Fruit fly (Drosophila melanogaster) whole organism, embryonic: ENCODE data around the gene g.

Experiments
- BtbVII ChIP-seq: fragments of 200-800 bp; sonication (Bioruptor generic); optimal IDR thresholded peaks from 3 replicates; lab custom pipeline; 2017; ENCODE audit warnings: missing biosample characterization, mild to moderate bottlenecking, missing genetic modification characterization
- CG11093 ChIP-seq: fragments of 200-800 bp; sonication (Bioruptor generic); IDR thresholded peaks from 3 replicates; pipeline ENCODE4 v1.3.6; 2022; ENCODE audit warnings: missing biosample characterization, missing genetic modification characterization
- CG1233 ChIP-seq: fragments of 200-800 bp; sonication (Bioruptor generic); optimal IDR thresholded peaks from 4 replicates; lab custom pipeline; 2018; ENCODE audit warnings: missing biosample characterization, mild to moderate bottlenecking, missing genetic modification characterization
- CG12769 ChIP-seq: fragments of 200-800 bp; sonication (Bioruptor generic); optimal IDR thresholded peaks from 2 replicates; lab custom pipeline; 2019; ENCODE audit warnings: missing biosample characterization, mild to moderate bottlenecking, missing genetic modification characterization, moderate library complexity
- CG14667 ChIP-seq: fragments of 200-800 bp; sonication (Bioruptor generic); IDR thresholded peaks from 2 replicates; pipeline ENCODE4 v1.3.6; 2022; ENCODE audit warnings: missing biosample characterization, missing genetic modification characterization
- CG16779 ChIP-seq: fragments of 200-800 bp; sonication (Bioruptor generic); IDR thresholded peaks from 2 replicates; pipeline ENCODE4 v1.3.6; 2022; ENCODE audit warnings: missing biosample characterization, missing genetic modification characterization
- CG2199 ChIP-seq: fragments of 200-800 bp; sonication (Bioruptor generic); IDR thresholded peaks from 3 replicates; pipeline ENCODE4 v1.3.6; 2022; ENCODE audit warnings: missing biosample characterization, missing genetic modification characterization
- CG30020 ChIP-seq: fragments of 200-800 bp; optimal IDR thresholded peaks from 2 replicates; lab custom pipeline; 2019; ENCODE audit warnings: missing biosample characterization, mild to moderate bottlenecking, missing genetic modification characterization, moderate library complexity
- CG32772 ChIP-seq: fragments of 200-800 bp; sonication (Bioruptor generic); IDR thresholded peaks from 2 replicates; pipeline ENCODE4 v1.3.6; 2022; ENCODE audit warnings: missing biosample characterization, missing genetic modification characterization
- CG34422 ChIP-seq: fragments of 200-800 bp; sonication (Bioruptor generic); IDR thresholded peaks from 3 replicates; pipeline ENCODE4 v1.3.6; 2022; ENCODE audit warnings: missing biosample characterization, missing genetic modification characterization
- CG3847 ChIP-seq: fragments of 200-800 bp; sonication (Bioruptor generic); IDR thresholded peaks from 2 replicates; pipeline ENCODE4 v1.3.6; 2022; ENCODE audit warnings: missing biosample characterization, missing genetic modification characterization
- CG42726 ChIP-seq: fragments of 200-800 bp; sonication (Bioruptor generic); IDR thresholded peaks from 2 replicates; pipeline ENCODE4 v1.3.6; 2022; ENCODE audit warnings: missing biosample characterization, missing genetic modification characterization; ENCODE audit not compliant: partially characterized antibody
- CG6654 ChIP-seq: fragments of 200-800 bp; sonication (Bioruptor generic); optimal IDR thresholded peaks from 2 replicates; lab custom pipeline; 2017; ENCODE audit warnings: missing biosample characterization, mild to moderate bottlenecking, missing genetic modification characterization
- CG6813 ChIP-seq: fragments of 200-800 bp; sonication (Bioruptor generic); optimal IDR thresholded peaks from 2 replicates; lab custom pipeline; 2017; ENCODE audit warnings: missing biosample characterization, missing genetic modification characterization, mild to moderate bottlenecking, moderate library complexity, missing genetic modification reagents
- Dbx ChIP-seq: fragments of 200-800 bp; sonication (Bioruptor generic); IDR thresholded peaks from 3 replicates; pipeline ENCODE4 v1.3.6; 2022; ENCODE audit warnings: missing biosample characterization, missing genetic modification characterization
- Fer1 ChIP-seq: fragments of 200-800 bp; sonication (Bioruptor generic); optimal IDR thresholded peaks from 2 replicates; lab custom pipeline; 2017; ENCODE audit warnings: missing biosample characterization, mild to moderate bottlenecking, missing genetic modification characterization
- H2.0 ChIP-seq: fragments of 200-800 bp; sonication (Bioruptor generic); IDR thresholded peaks from 2 replicates; pipeline ENCODE4 v1.3.6; 2022; ENCODE audit warnings: missing biosample characterization, missing genetic modification characterization
- Hey ChIP-seq: fragments of 200-800 bp; sonication (Bioruptor generic); optimal IDR thresholded peaks from 3 replicates; lab custom pipeline; 2018; ENCODE audit warnings: missing biosample characterization, mild to moderate bottlenecking, missing genetic modification characterization
- HmgD ChIP-seq: fragments of 200-800 bp; sonication (Bioruptor generic); optimal IDR thresholded peaks from 3 replicates; lab custom pipeline; 2016; ENCODE audit warnings: missing biosample characterization, missing genetic modification characterization
- Hmx ChIP-seq: fragments of 200-800 bp; sonication (Bioruptor generic); optimal IDR thresholded peaks from 2 replicates; lab custom pipeline; 2016; ENCODE audit warnings: missing biosample characterization, missing genetic modification characterization
- Jarid2 ChIP-seq: fragments of 200-800 bp; sonication (Bioruptor generic); optimal IDR thresholded peaks from 3 replicates; lab custom pipeline; 2017; ENCODE audit warnings: mild to moderate bottlenecking, missing biosample characterization, missing genetic modification reagents, missing genetic modification characterization
- Lpt ChIP-seq: fragments of >200 bp; optimal IDR thresholded peaks from 2 replicates; lab custom pipeline; 2018; ENCODE audit warnings: missing biosample characterization, missing genetic modification characterization
- Myb ChIP-seq: fragments of 200-800 bp; sonication (Bioruptor generic); optimal IDR thresholded peaks from 2 replicates; lab custom pipeline; 2016; ENCODE audit warnings: missing biosample characterization, missing genetic modification characterization
- Poxn ChIP-seq: fragments of 200-800 bp; sonication (Bioruptor generic); IDR thresholded peaks from 2 replicates; pipeline ENCODE4 v1.3.6; 2022; ENCODE audit warnings: missing biosample characterization, missing genetic modification characterization
- Ptx1 ChIP-seq: fragments of 200-800 bp; sonication (Bioruptor generic); IDR thresholded peaks from 2 replicates; pipeline ENCODE4 v1.3.6; 2022; ENCODE audit warnings: missing biosample characterization, missing genetic modification characterization
- Ravus ChIP-seq: fragments of 200-800 bp; sonication (Bioruptor generic); IDR thresholded peaks from 2 replicates; pipeline ENCODE4 v1.3.6; 2022; ENCODE audit warnings: missing biosample characterization, missing genetic modification characterization
- Rx ChIP-seq: fragments of 200-800 bp; sonication (Bioruptor generic); IDR thresholded peaks from 2 replicates; pipeline ENCODE4 v1.3.6; 2022; ENCODE audit warnings: missing biosample characterization, missing genetic modification characterization
- Sox102F ChIP-seq: fragments of 200-800 bp; sonication (Bioruptor generic); optimal IDR thresholded peaks from 2 replicates; lab custom pipeline; 2018; ENCODE audit warnings: missing biosample characterization, mild to moderate bottlenecking, missing genetic modification characterization, moderate library complexity
- Taf1 ChIP-seq: fragments of 200-800 bp; sonication (Bioruptor generic); IDR thresholded peaks from 2 replicates; pipeline ENCODE4 v1.3.6; 2022; ENCODE audit warnings: missing biosample characterization, missing genetic modification characterization
- bab2 ChIP-seq: fragments of 200-800 bp; sonication (Bioruptor generic); optimal IDR thresholded peaks from 2 replicates; lab custom pipeline; 2016; ENCODE audit warnings: missing biosample characterization, missing genetic modification characterization
- bsh ChIP-seq, 2 experiments: fragments of 200-800 bp; sonication (Bioruptor generic); optimal IDR thresholded peaks; 2 replicates each; lab custom pipeline; 2017 to 2018; ENCODE audit warnings: mild to moderate bottlenecking in 2 of 2, missing biosample characterization in 2 of 2, missing genetic modification characterization in 2 of 2, moderate library complexity in 1 of 2
- cg ChIP-seq: fragments of 200-800 bp; sonication (Bioruptor generic); optimal IDR thresholded peaks from 3 replicates; lab custom pipeline; 2019; ENCODE audit warnings: missing biosample characterization, mild to moderate bottlenecking, missing genetic modification characterization, moderate library complexity
- chinmo ChIP-seq: fragments of 200-800 bp; sonication (Bioruptor generic); IDR thresholded peaks from 4 replicates; pipeline ENCODE4 v1.3.6; 2022; ENCODE audit warnings: missing biosample characterization, missing genetic modification characterization; ENCODE audit not compliant: partially characterized antibody
- fd3F ChIP-seq: fragments of 200-800 bp; sonication (Bioruptor generic); optimal IDR thresholded peaks from 2 replicates; lab custom pipeline; 2018; ENCODE audit warnings: missing biosample characterization, mild to moderate bottlenecking, missing genetic modification characterization, moderate library complexity
- h ChIP-seq: fragments of >200 bp; optimal IDR thresholded peaks from 2 replicates; lab custom pipeline; 2017
- hbn ChIP-seq: fragments of 200-800 bp; sonication (Bioruptor generic); IDR thresholded peaks from 2 replicates; pipeline ENCODE4 v1.3.6; 2022; ENCODE audit warnings: missing biosample characterization, missing genetic modification characterization; ENCODE audit not compliant: partially characterized antibody
- her ChIP-seq: fragments of 200-800 bp; sonication (Bioruptor generic); optimal IDR thresholded peaks from 2 replicates; lab custom pipeline; 2016; ENCODE audit warnings: missing biosample characterization, missing genetic modification characterization
- ken ChIP-seq: fragments of 200-800 bp; sonication (Bioruptor generic); IDR thresholded peaks from 3 replicates; pipeline ENCODE4 v1.3.6; 2022; ENCODE audit warnings: missing biosample characterization, missing genetic modification characterization
- klu ChIP-seq: fragments of 200-800 bp; sonication (Bioruptor generic); IDR thresholded peaks from 2 replicates; pipeline ENCODE4 v1.3.6; 2022; ENCODE audit warnings: missing biosample characterization, missing genetic modification characterization
- kni ChIP-seq: fragments of 200-800 bp; sonication (Bioruptor generic); optimal IDR thresholded peaks from 3 replicates; lab custom pipeline; 2017; ENCODE audit warnings: mild to moderate bottlenecking, missing biosample characterization, missing genetic modification reagents, missing genetic modification characterization
- prd ChIP-seq, 3 experiments: fragments of >200 bp in 2 of 3; fragments of 200-800 bp in 1 of 3; sonication (Bioruptor generic) in 1 of 3; optimal IDR thresholded peaks in 2 of 3; IDR thresholded peaks in 1 of 3; 2 replicates in 2 of 3; 3 replicates in 1 of 3; pipeline versions ENCODE4 v1.3.6 to Lab custom; 2017 to 2022; ENCODE audit warnings: missing biosample characterization in 1 of 3, missing genetic modification characterization in 1 of 3
- pros ChIP-seq: fragments of 200-800 bp; sonication (Bioruptor generic); optimal IDR thresholded peaks from 3 replicates; lab custom pipeline; 2019; ENCODE audit warnings: missing biosample characterization, mild to moderate bottlenecking, missing genetic modification characterization, moderate library complexity
- pzg ChIP-seq: fragments of 200-800 bp; sonication (Bioruptor generic); optimal IDR thresholded peaks from 3 replicates; lab custom pipeline; 2018; ENCODE audit warnings: missing biosample characterization, mild to moderate bottlenecking, missing genetic modification characterization, moderate library complexity
- rib ChIP-seq: fragments of 200-800 bp; sonication (Bioruptor generic); IDR thresholded peaks from 2 replicates; pipeline ENCODE4 v1.3.6; 2022; ENCODE audit warnings: missing biosample characterization, missing genetic modification characterization
- row ChIP-seq: fragments of 200-800 bp; sonication (Bioruptor generic); IDR thresholded peaks from 3 replicates; pipeline ENCODE4 v1.3.6; 2022; ENCODE audit warnings: missing biosample characterization, missing genetic modification characterization
- sc ChIP-seq, 3 experiments: fragments of >200 bp in 2 of 3; fragments of 200-800 bp in 1 of 3; sonication (Bioruptor generic) in 1 of 3; optimal IDR thresholded peaks; 2 replicates in 2 of 3; 3 replicates in 1 of 3; lab custom pipeline; 2017; ENCODE audit warnings: mild to moderate bottlenecking in 1 of 3, missing biosample characterization in 1 of 3, missing genetic modification characterization in 1 of 3, missing genetic modification reagents in 1 of 3
- shn ChIP-seq: fragments of 200-800 bp; sonication (Bioruptor generic); optimal IDR thresholded peaks from 3 replicates; lab custom pipeline; 2016; ENCODE audit warnings: missing biosample characterization, missing genetic modification characterization
- slbo ChIP-seq: fragments of 200-800 bp; sonication (Bioruptor generic); IDR thresholded peaks from 2 replicates; pipeline ENCODE4 v1.3.6; 2022; ENCODE audit warnings: missing biosample characterization, missing genetic modification characterization
- unc-4 ChIP-seq: fragments of 200-800 bp; sonication (Bioruptor generic); IDR thresholded peaks from 2 replicates; pipeline ENCODE4 v1.3.6; 2022; ENCODE audit warnings: missing biosample characterization, missing genetic modification characterization; ENCODE audit not compliant: partially characterized antibody
- usp ChIP-seq: fragments of >200 bp; optimal IDR thresholded peaks from 2 replicates; lab custom pipeline; 2017; ENCODE audit warnings: missing biosample characterization, missing genetic modification characterization
- z ChIP-seq: fragments of 200-800 bp; sonication (Bioruptor generic); IDR thresholded peaks from 3 replicates; pipeline ENCODE4 v1.3.6; 2022; ENCODE audit warnings: missing biosample characterization, missing genetic modification characterization
- zfh2 ChIP-seq: fragments of 200-800 bp; sonication (Bioruptor generic); optimal IDR thresholded peaks from 2 replicates; lab custom pipeline; 2016; ENCODE audit warnings: missing biosample characterization, missing genetic modification characterization

Gene g

dm6 chrX:13736174-13736482, at the start of gene g (continued):
- TF ChIP-seq cg (GFP tag; lab: Kevin White, UChicago) (no peak), pzg (GFP tag; lab: Kevin White, UChicago) (peak; percentile 89), fd3F (GFP tag; lab: Kevin White, UChicago) (no peak), rib (GFP tag; lab: Robert Waterston, UW) (no peak), her (GFP tag; lab: Kevin White, UChicago) (no peak), CG12769 (tag; lab: Kevin White, UChicago) (no peak), Fer1 (GFP tag; lab: Kevin White, UChicago) (no peak), CG11093 (no peak), chinmo (GFP tag; lab: Robert Waterston, UW) (peak; percentile 85; the same call in 3 of the 4 replicates), Myb (peak; percentile 91), ken (GFP tag; lab: Robert Waterston, UW) (no peak), sc (optimal IDR thresholded peaks at IDR 0.05; lab: Kevin White, UChicago) (no peak), sc (GFP tag; optimal IDR thresholded peaks at IDR 0.05; lab: Kevin White, UChicago) (no peak), CG3847 (GFP tag; lab: Robert Waterston, UW) (no peak), Hmx (GFP tag; lab: Kevin White, UChicago) (no peak), usp (GFP tag; lab: Kevin White, UChicago) (no peak), CG6813 (GFP tag; lab: Kevin White, UChicago) (no peak), Taf1 (GFP tag; lab: Robert Waterston, UW) (no peak), pros (GFP tag; lab: Kevin White, UChicago) (no peak), slbo (GFP tag; lab: Robert Waterston, UW) (peak; percentile 22; the same call in 1 of the 2 replicates), hbn (GFP tag; lab: Robert Waterston, UW) (peak; percentile 81), H2.0 (GFP tag; lab: Robert Waterston, UW) (no peak), row (GFP tag; lab: Robert Waterston, UW) (no peak), CG30020 (tag; lab: Kevin White, UChicago) (no peak), CG42726 (GFP tag; lab: Robert Waterston, UW) (peak; percentile 88), shn (GFP tag; lab: Kevin White, UChicago) (no peak), Ptx1 (GFP tag; lab: Robert Waterston, UW) (no peak), h (lab: Kevin White, UChicago) (no peak), BtbVII (GFP tag; lab: Kevin White, UChicago) (no peak), CG2199 (no peak), CG14667 (GFP tag; lab: Robert Waterston, UW) (no peak), bab2 (GFP tag; lab: Kevin White, UChicago) (no peak), Poxn (GFP tag; lab: Robert Waterston, UW) (no peak), z (no peak), CG16779 (no peak), Sox102F (GFP tag; lab: Kevin White, UChicago) (no peak), CG34422 (GFP tag; lab: Robert Waterston, UW) (no peak), klu (GFP tag; lab: Robert Waterston, UW) (no peak), Jarid2 (GFP tag; lab: Kevin White, UChicago) (no peak), Ravus (GFP tag; lab: Robert Waterston, UW) (no peak), bsh (GFP tag; optimal IDR thresholded peaks at IDR 0.05; lab: Kevin White, UChicago) (no peak), CG1233 (GFP tag; lab: Kevin White, UChicago) (no peak), Dbx (GFP tag; lab: Robert Waterston, UW) (no peak), unc-4 (GFP tag; lab: Robert Waterston, UW) (peak; percentile 84), CG32772 (GFP tag; lab: Robert Waterston, UW) (peak; percentile 17; the same call in 1 of the 2 replicates), zfh2 (GFP tag; lab: Kevin White, UChicago) (no peak), HmgD (GFP tag; lab: Kevin White, UChicago) (no peak), Hey (no peak), kni (GFP tag; lab: Kevin White, UChicago) (no peak), prd (optimal IDR thresholded peaks at IDR 0.05; lab: Kevin White, UChicago) (no peak), prd (GFP tag; IDR thresholded peaks at IDR 0.05; lab: Robert Waterston, UW) (no peak), CG6654 (GFP tag; lab: Kevin White, UChicago) (no peak), Rx (no peak), Lpt (GFP tag; lab: Kevin White, UChicago) (no peak)
